Worm (Caenorhabditis elegans) whole organism, midembryonic: ENCODE data around the gene gars-1.

Experiments used
- T22C8.4 ChIP-seq: fragments of 200-800 bp; sonication (Bioruptor generic); IDR thresholded peaks from 2 replicates; pipeline ENCODE4 v1.3.6; 2022; ENCODE audit warnings: missing genetic modification characterization, missing compliant biosample characterization
- cog-1 ChIP-seq: sonication (generic microtip); optimal IDR thresholded peaks from 2 replicates; lab custom pipeline; 2016; ENCODE audit warnings: missing genetic modification characterization, missing compliant biosample characterization
- flt-1 ChIP-seq: fragments of 200-800 bp; sonication (Bioruptor generic); IDR thresholded peaks from 2 replicates; pipeline ENCODE4 v1.3.6; 2022; ENCODE audit warnings: missing genetic modification characterization, missing compliant biosample characterization
- klf-2 ChIP-seq: fragments of 200-800 bp; sonication (Bioruptor generic); conservative IDR thresholded peaks from 2 replicates; pipeline ENCODE4 v1.3.6; 2022; ENCODE audit warnings: missing genetic modification reagents, missing genetic modification characterization, missing compliant biosample characterization
- med-1 ChIP-seq: sonication (generic microtip); optimal IDR thresholded peaks from 2 replicates; lab custom pipeline; 2017; ENCODE audit warnings: missing genetic modification characterization, mild to moderate bottlenecking, missing compliant biosample characterization, antibody characterized with exemption, missing genetic modification reagents; ENCODE audit not compliant: insufficient read depth
- ref-1 ChIP-seq: fragments of 200-800 bp; sonication (Bioruptor generic); conservative IDR thresholded peaks from 2 replicates; pipeline ENCODE4 v1.3.6; 2022; ENCODE audit warnings: missing genetic modification reagents, missing genetic modification characterization, missing compliant biosample characterization
- tab-1 ChIP-seq: fragments of 200-800 bp; sonication (Bioruptor generic); IDR thresholded peaks from 2 replicates; pipeline ENCODE4 v1.3.6; 2022; ENCODE audit warnings: missing genetic modification characterization, missing compliant biosample characterization
- ztf-23 ChIP-seq: fragments of 200-800 bp; sonication (Bioruptor generic); IDR thresholded peaks from 2 replicates; pipeline ENCODE4 v1.3.6; 2022; ENCODE audit warnings: missing genetic modification reagents, missing genetic modification characterization, missing compliant biosample characterization
- ztf-29 ChIP-seq: fragments of 200-800 bp; sonication (Bioruptor generic); IDR thresholded peaks from 2 replicates; pipeline ENCODE4 v1.3.6; 2022; ENCODE audit warnings: missing genetic modification reagents, missing genetic modification characterization, missing compliant biosample characterization

DNA sequence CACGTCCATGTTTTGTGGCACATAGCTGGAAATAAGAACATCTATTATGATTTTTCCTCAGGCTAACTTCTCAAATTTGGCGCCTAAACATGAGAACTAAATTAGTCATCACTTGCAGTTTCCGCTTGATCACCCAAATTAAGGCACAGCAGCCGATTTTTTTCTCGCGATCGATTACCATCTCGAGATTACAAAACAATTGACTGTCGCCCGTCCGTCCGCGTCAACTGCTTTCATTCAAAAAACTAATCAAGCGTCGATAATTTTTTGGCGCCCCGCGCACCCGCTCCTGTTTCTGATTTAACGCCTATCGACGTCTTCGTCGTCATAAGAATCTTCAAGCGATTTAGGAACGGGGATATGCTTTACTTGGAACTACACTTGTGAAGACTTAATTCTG lies 25.7 kb downstream of the gars-1 start:
- TF ChIP-seq ref-1 (GFP tag; lab: Robert Waterston, UW) (no peak), ztf-29 (GFP tag; lab: Robert Waterston, UW) (no peak), flt-1 (GFP tag; lab: Robert Waterston, UW) (no peak), med-1 (no peak), T22C8.4 (GFP tag; lab: Robert Waterston, UW) (no peak), klf-2 (no peak), tab-1 (no peak), ztf-23 (GFP tag; lab: Robert Waterston, UW) (no peak), cog-1 (tag; lab: Kevin White, UChicago) (no peak)
